Worm (Caenorhabditis elegans) whole organism, L2 larva: ENCODE measurements around the gene srd-21.

Source experiments
- alr-1 ChIP-seq: fragments of 150-350 bp; optimal IDR thresholded peaks from 2 replicates; lab custom pipeline; 2014; ENCODE audit warnings: missing biosample characterization, missing genetic modification characterization
- ama-1 ChIP-seq: fragments of 150-350 bp; optimal IDR thresholded peaks from 2 replicates; lab custom pipeline; 2018; ENCODE audit warnings: inconsistent platforms
- egl-27 ChIP-seq: sonication (generic microtip); optimal IDR thresholded peaks from 3 replicates; lab custom pipeline; 2017; ENCODE audit warnings: missing biosample characterization, missing genetic modification reagents, missing genetic modification characterization
- elt-1 ChIP-seq: fragments of 150-350 bp; optimal IDR thresholded peaks from 2 replicates; lab custom pipeline; 2014; ENCODE audit warnings: missing biosample characterization, missing genetic modification characterization
- lin-11 ChIP-seq: fragments of 150-350 bp; sonication (generic microtip); optimal IDR thresholded peaks from 2 replicates; lab custom pipeline; 2014; ENCODE audit warnings: missing biosample characterization, missing genetic modification characterization, inconsistent platforms, mixed read lengths
- lin-39 ChIP-seq: fragments of 150-350 bp; optimal IDR thresholded peaks from 2 replicates; lab custom pipeline; 2014; ENCODE audit warnings: missing biosample characterization, missing genetic modification reagents, missing genetic modification characterization
- nhr-11 ChIP-seq: fragments of 150-350 bp; optimal IDR thresholded peaks from 2 replicates; lab custom pipeline; 2014; ENCODE audit warnings: missing biosample characterization, missing genetic modification characterization
- nhr-23 ChIP-seq: fragments of 150-350 bp; optimal IDR thresholded peaks from 2 replicates; lab custom pipeline; 2014; ENCODE audit warnings: missing biosample characterization, missing genetic modification reagents, missing genetic modification characterization
- skn-1 ChIP-seq: sonication (generic microtip); optimal IDR thresholded peaks from 2 replicates; lab custom pipeline; 2017; ENCODE audit warnings: missing biosample characterization, missing genetic modification characterization
- snpc-4 ChIP-seq: fragments of 150-350 bp; optimal IDR thresholded peaks from 2 replicates; lab custom pipeline; 2014; ENCODE audit warnings: missing biosample characterization, missing genetic modification characterization
- unc-39 ChIP-seq: fragments of 150-350 bp; optimal IDR thresholded peaks from 2 replicates; lab custom pipeline; 2014; ENCODE audit warnings: missing biosample characterization, missing genetic modification characterization
- zag-1 ChIP-seq: fragments of 150-350 bp; optimal IDR thresholded peaks from 2 replicates; lab custom pipeline; 2014; ENCODE audit warnings: missing biosample characterization, missing genetic modification characterization
- ztf-1 ChIP-seq: fragments of 200-800 bp; sonication (Bioruptor generic); conservative IDR thresholded peaks from 2 replicates; pipeline ENCODE4 v1.3.6; 2022; ENCODE audit warnings: missing genetic modification characterization, missing compliant biosample characterization
- ztf-4 ChIP-seq: fragments of 150-350 bp; optimal IDR thresholded peaks from 2 replicates; lab custom pipeline; 2014; ENCODE audit warnings: missing biosample characterization, missing genetic modification characterization

DNA sequence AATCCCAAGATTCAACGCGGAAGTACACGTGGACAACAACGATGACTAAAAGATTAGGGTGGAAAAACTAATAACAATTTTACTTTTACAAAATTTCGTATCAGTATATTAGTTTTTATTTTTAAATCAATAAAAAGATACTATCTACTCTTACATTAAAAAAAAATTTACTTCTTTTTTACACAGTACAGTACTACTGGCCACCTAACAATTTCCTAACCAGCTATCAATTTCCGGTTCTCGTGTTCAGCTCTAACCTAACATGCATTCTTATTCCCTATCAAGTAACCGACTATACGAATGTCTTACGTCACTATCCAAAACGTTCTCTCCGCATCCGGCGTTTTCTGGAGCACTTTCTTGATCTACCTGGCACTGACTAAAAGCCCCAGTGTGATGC lies at the start of gene srd-21:
- no peak for TF ChIP-seq snpc-4 (tag; lab: Kevin White, UChicago)
- no peak for TF ChIP-seq lin-39 (tag; lab: Kevin White, UChicago)
- TF ChIP-seq zag-1 (tag; lab: Kevin White, UChicago): no peak
- no peak for TF ChIP-seq alr-1
- no peak for TF ChIP-seq lin-11 (tag; lab: Kevin White, UChicago)
- no peak for TF ChIP-seq nhr-11 (tag; lab: Kevin White, UChicago)
- TF ChIP-seq ztf-1 (GFP tag; lab: Robert Waterston, UW): no peak
- TF ChIP-seq elt-1 (tag; lab: Kevin White, UChicago): no peak
- TF ChIP-seq ztf-4 (tag; lab: Kevin White, UChicago): no peak
- TF ChIP-seq skn-1 (tag; lab: Kevin White, UChicago): no peak
- TF ChIP-seq unc-39 (tag; lab: Kevin White, UChicago): no peak
- no peak for TF ChIP-seq egl-27 (tag; lab: Kevin White, UChicago)
- TF ChIP-seq ama-1 (lab: Kevin White, UChicago): no peak
- no peak for TF ChIP-seq nhr-23
